Worm (Caenorhabditis elegans) whole organism, midembryonic: ENCODE data around the gene nep-1.

Experiments
- flt-1 ChIP-seq: fragments of 200-800 bp; sonication (Bioruptor generic); IDR thresholded peaks from 2 replicates; pipeline ENCODE4 v1.3.6; 2022; ENCODE audit warnings: missing genetic modification characterization, missing compliant biosample characterization
- med-1 ChIP-seq: sonication (generic microtip); optimal IDR thresholded peaks from 2 replicates; lab custom pipeline; 2017; ENCODE audit warnings: missing genetic modification characterization, mild to moderate bottlenecking, missing compliant biosample characterization, antibody characterized with exemption, missing genetic modification reagents; ENCODE audit not compliant: insufficient read depth
- tab-1 ChIP-seq: fragments of 200-800 bp; sonication (Bioruptor generic); IDR thresholded peaks from 2 replicates; pipeline ENCODE4 v1.3.6; 2022; ENCODE audit warnings: missing genetic modification characterization, missing compliant biosample characterization
- ztf-29 ChIP-seq: fragments of 200-800 bp; sonication (Bioruptor generic); IDR thresholded peaks from 2 replicates; pipeline ENCODE4 v1.3.6; 2022; ENCODE audit warnings: missing genetic modification reagents, missing genetic modification characterization, missing compliant biosample characterization

ce11 chrII:11688643-11689042 lies 31.7 kb upstream of the nep-1 start, which contains the start of gene kel-1:
- TF ChIP-seq tab-1 (GFP tag; lab: Robert Waterston, UW) (no peak), flt-1 (GFP tag; lab: Robert Waterston, UW) (no peak), ztf-29 (GFP tag; lab: Robert Waterston, UW) (no peak), med-1 (GFP tag; lab: Kevin White, UChicago) (no peak)
